ENCODE assay signal across 2 fruit fly cellular contexts in the genomic region with DNA sequence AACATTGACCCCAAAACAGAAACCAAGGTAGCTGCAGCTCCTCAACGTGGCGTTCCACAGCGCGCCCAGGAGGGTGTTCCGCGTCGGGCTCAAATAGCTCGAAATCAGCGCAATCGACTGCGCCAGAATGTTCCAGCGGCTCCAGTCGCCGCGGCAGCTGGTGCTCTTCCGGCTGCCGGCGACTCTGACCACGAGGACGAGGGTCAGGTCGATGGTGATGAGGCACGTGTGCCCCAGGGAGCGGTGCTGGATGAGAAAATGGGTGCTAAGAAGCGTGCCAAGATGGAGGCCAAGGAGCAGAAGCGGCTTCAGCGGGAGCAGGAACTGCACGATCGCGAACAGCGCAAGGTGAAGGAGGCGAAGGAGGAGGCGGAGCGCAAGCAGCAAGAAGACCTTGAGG.
TF ChIP-seq lines count a peak whose summit lies in the region.

No protein-coding gene starts in this region.

- no peak for TF ChIP-seq CTCF in whole organism, embryonic (GFP tag; optimal IDR thresholded peaks at IDR 0.05; lab: Kevin White, UChicago)

TF ChIP-seq in whole organism, embryonic, 481 proteins besides CTCF, POLR2A, EP300 and RAD21:
- TF ChIP-seq Ets65A (GFP tag; lab: Kevin White, UChicago) (peak; percentile 73), CG42726 (GFP tag; IDR thresholded peaks at IDR 0.05; lab: Robert Waterston, UW; ENCODE audit: partially characterized antibody) (0 out of 2 replicates have a peak, but pooled peaks have one; percentile 10), Med (GFP tag; lab: Kevin White, UChicago) (peak; percentile 65), CG11560 (tag; IDR thresholded peaks at IDR 0.05; lab: Robert Waterston, UW) (no peak)

TF ChIP-seq in whole organism, pupa, 21 proteins besides CTCF, POLR2A, EP300 and RAD21:
- 0 out of 2 replicates have a peak, but pooled peaks have one; percentile 22 for TF ChIP-seq CG32121 (GFP tag; IDR thresholded peaks at IDR 0.05; lab: Robert Waterston, UW)
- TF ChIP-seq Snoo (tag; optimal IDR thresholded peaks at IDR 0.05; lab: Kevin White, UChicago), result no peak
